Worm (Caenorhabditis elegans) whole organism, mixed stage, embryonic: ENCODE measurements around the gene R10E11.5.

Experiments used
- blmp-1 ChIP-seq: fragments of 150-350 bp; optimal IDR thresholded peaks from 2 replicates; lab custom pipeline; 2014; ENCODE audit warnings: missing biosample characterization, missing genetic modification characterization
- ces-1 ChIP-seq: fragments of 150-350 bp; optimal IDR thresholded peaks from 2 replicates; lab custom pipeline; 2014; ENCODE audit warnings: missing biosample characterization, missing genetic modification reagents, missing genetic modification characterization
- lin-13 ChIP-seq: fragments of 150-350 bp; optimal IDR thresholded peaks from 2 replicates; lab custom pipeline; 2014; ENCODE audit warnings: missing biosample characterization, missing genetic modification characterization
- mep-1 ChIP-seq: fragments of 150-350 bp; optimal IDR thresholded peaks from 2 replicates; lab custom pipeline; 2017; ENCODE audit warnings: missing biosample characterization, missing genetic modification reagents, missing genetic modification characterization, inconsistent platforms
- sptf-1 ChIP-seq: sonication (generic microtip); optimal IDR thresholded peaks from 2 replicates; lab custom pipeline; 2017; ENCODE audit warnings: mild to moderate bottlenecking, missing genetic modification characterization, moderate library complexity, missing compliant biosample characterization

- TF ChIP-seq ces-1 (GFP tag; lab: Kevin White, UChicago) (no peak), lin-13 (no peak), mep-1 (tag; lab: Kevin White, UChicago) (no peak), sptf-1 (no peak), blmp-1 (tag; lab: Kevin White, UChicago) (no peak)
Observed at ce11 chrIII:9802045-9802444, 12.6 kb upstream of the R10E11.5 start.
